Worm (Caenorhabditis elegans) whole organism, L2 larva: ENCODE results near the gene F44A2.5.
A peak's percentile ranks its signal among the peaks of the same experiment; 100 is the strongest.

Experiments used
- C34F6.9 ChIP-seq: fragments of 150-350 bp; optimal IDR thresholded peaks from 2 replicates; lab custom pipeline; 2014; ENCODE audit warnings: missing biosample characterization, missing genetic modification characterization
- F13H6.1 ChIP-seq: sonication (generic microtip); optimal IDR thresholded peaks from 2 replicates; lab custom pipeline; 2016; ENCODE audit warnings: missing genetic modification characterization, missing compliant biosample characterization
- R02D3.7 ChIP-seq: fragments of 150-350 bp; optimal IDR thresholded peaks from 2 replicates; lab custom pipeline; 2014; ENCODE audit warnings: missing biosample characterization, missing genetic modification characterization
- Y55F3AM.14 ChIP-seq: fragments of 200-800 bp; sonication (Bioruptor generic); optimal IDR thresholded peaks from 2 replicates; lab custom pipeline; 2018; ENCODE audit warnings: mild to moderate bottlenecking, missing genetic modification characterization, missing compliant biosample characterization
- ZK546.5 ChIP-seq: sonication (generic microtip); optimal IDR thresholded peaks from 2 replicates; lab custom pipeline; 2017; ENCODE audit warnings: missing biosample characterization, missing genetic modification characterization
- alr-1 ChIP-seq: fragments of 150-350 bp; optimal IDR thresholded peaks from 2 replicates; lab custom pipeline; 2014; ENCODE audit warnings: missing biosample characterization, missing genetic modification characterization
- aly-2 ChIP-seq: fragments of 150-350 bp; optimal IDR thresholded peaks from 2 replicates; lab custom pipeline; 2014; ENCODE audit warnings: missing biosample characterization, missing genetic modification characterization
- ama-1 ChIP-seq: fragments of 150-350 bp; optimal IDR thresholded peaks from 2 replicates; lab custom pipeline; 2018; ENCODE audit warnings: inconsistent platforms
- blmp-1 ChIP-seq: sonication (generic microtip); optimal IDR thresholded peaks from 2 replicates; lab custom pipeline; 2017; ENCODE audit warnings: missing genetic modification characterization, mild to moderate bottlenecking, missing compliant biosample characterization, antibody characterized with exemption, moderate library complexity; ENCODE audit not compliant: insufficient read depth
- ceh-16 ChIP-seq: fragments of 150-350 bp; optimal IDR thresholded peaks from 2 replicates; lab custom pipeline; 2014; ENCODE audit warnings: missing biosample characterization, missing genetic modification characterization
- ceh-82 ChIP-seq: fragments of 150-350 bp; optimal IDR thresholded peaks from 2 replicates; lab custom pipeline; 2014; ENCODE audit warnings: missing biosample characterization, missing genetic modification characterization
- crh-2 ChIP-seq: sonication (generic microtip); optimal IDR thresholded peaks from 2 replicates; lab custom pipeline; 2017; ENCODE audit warnings: missing biosample characterization, missing genetic modification characterization
- dmd-4 ChIP-seq: sonication (generic microtip); optimal IDR thresholded peaks from 2 replicates; lab custom pipeline; 2017; ENCODE audit warnings: missing biosample characterization, missing genetic modification characterization
- egl-27 ChIP-seq: sonication (generic microtip); optimal IDR thresholded peaks from 3 replicates; lab custom pipeline; 2017; ENCODE audit warnings: missing biosample characterization, missing genetic modification reagents, missing genetic modification characterization
- elt-1 ChIP-seq: fragments of 150-350 bp; optimal IDR thresholded peaks from 2 replicates; lab custom pipeline; 2014; ENCODE audit warnings: missing biosample characterization, missing genetic modification characterization
- elt-3 ChIP-seq: sonication (generic microtip); optimal IDR thresholded peaks from 2 replicates; lab custom pipeline; 2017; ENCODE audit warnings: missing biosample characterization, missing genetic modification characterization
- fos-1 ChIP-seq: fragments of 150-350 bp; optimal IDR thresholded peaks from 2 replicates; lab custom pipeline; 2014; ENCODE audit warnings: missing biosample characterization, missing genetic modification characterization
- gmeb-1 ChIP-seq: fragments of 150-350 bp; optimal IDR thresholded peaks from 2 replicates; lab custom pipeline; 2014; ENCODE audit warnings: missing biosample characterization, missing genetic modification characterization
- lin-11 ChIP-seq: fragments of 150-350 bp; sonication (generic microtip); optimal IDR thresholded peaks from 2 replicates; lab custom pipeline; 2014; ENCODE audit warnings: missing biosample characterization, missing genetic modification characterization, inconsistent platforms, mixed read lengths
- lin-13 ChIP-seq: fragments of 150-350 bp; optimal IDR thresholded peaks from 2 replicates; lab custom pipeline; 2014; ENCODE audit warnings: missing biosample characterization, missing genetic modification reagents, missing genetic modification characterization
- lin-39 ChIP-seq: fragments of 150-350 bp; optimal IDR thresholded peaks from 2 replicates; lab custom pipeline; 2014; ENCODE audit warnings: missing biosample characterization, missing genetic modification reagents, missing genetic modification characterization
- lsy-2 ChIP-seq, 2 experiments: fragments of 150-350 bp in 1 of 2; sonication (generic microtip) in 1 of 2; optimal IDR thresholded peaks; 2 replicates each; lab custom pipeline; 2014 to 2017; ENCODE audit warnings: missing biosample characterization in 2 of 2, missing genetic modification characterization in 2 of 2
- mab-5 ChIP-seq: fragments of 150-350 bp; optimal IDR thresholded peaks from 2 replicates; lab custom pipeline; 2014; ENCODE audit warnings: missing biosample characterization, missing genetic modification characterization
- mbf-1 ChIP-seq: sonication (generic microtip); optimal IDR thresholded peaks from 2 replicates; lab custom pipeline; 2017; ENCODE audit warnings: missing biosample characterization, missing genetic modification characterization
- mdl-1 ChIP-seq, 2 experiments: fragments of 150-350 bp in 1 of 2; sonication (generic microtip) in 1 of 2; optimal IDR thresholded peaks; 2 replicates each; lab custom pipeline; 2017; ENCODE audit warnings: missing biosample characterization in 2 of 2, missing genetic modification characterization in 2 of 2
- nhr-10 ChIP-seq: sonication (generic microtip); optimal IDR thresholded peaks from 2 replicates; lab custom pipeline; 2017; ENCODE audit warnings: missing biosample characterization, missing genetic modification characterization
- nhr-11 ChIP-seq: fragments of 150-350 bp; optimal IDR thresholded peaks from 2 replicates; lab custom pipeline; 2014; ENCODE audit warnings: missing biosample characterization, missing genetic modification characterization
- nhr-12 ChIP-seq: fragments of 150-350 bp; optimal IDR thresholded peaks from 2 replicates; lab custom pipeline; 2014; ENCODE audit warnings: missing biosample characterization, missing genetic modification characterization
- nhr-129 ChIP-seq: fragments of 150-350 bp; optimal IDR thresholded peaks from 2 replicates; lab custom pipeline; 2014; ENCODE audit warnings: missing biosample characterization, missing genetic modification characterization
- nhr-21 ChIP-seq: fragments of 150-350 bp; optimal IDR thresholded peaks from 2 replicates; lab custom pipeline; 2014; ENCODE audit warnings: missing biosample characterization, missing genetic modification characterization
- nhr-23 ChIP-seq: fragments of 150-350 bp; optimal IDR thresholded peaks from 2 replicates; lab custom pipeline; 2014; ENCODE audit warnings: missing biosample characterization, missing genetic modification reagents, missing genetic modification characterization
- nhr-237 ChIP-seq: fragments of 150-350 bp; optimal IDR thresholded peaks from 2 replicates; lab custom pipeline; 2014; ENCODE audit warnings: missing biosample characterization, missing genetic modification characterization
- nhr-25 ChIP-seq: fragments of 150-350 bp; sonication (generic microtip); optimal IDR thresholded peaks from 3 replicates; lab custom pipeline; 2014; ENCODE audit warnings: missing biosample characterization, missing genetic modification characterization
- nhr-6 ChIP-seq: fragments of 150-350 bp; optimal IDR thresholded peaks from 2 replicates; lab custom pipeline; 2014; ENCODE audit warnings: missing biosample characterization, missing genetic modification characterization
- nhr-77 ChIP-seq: fragments of 150-350 bp; optimal IDR thresholded peaks from 2 replicates; lab custom pipeline; 2014; ENCODE audit warnings: missing biosample characterization, missing genetic modification characterization
- peb-1 ChIP-seq: fragments of 150-350 bp; optimal IDR thresholded peaks from 2 replicates; lab custom pipeline; 2014; ENCODE audit warnings: missing biosample characterization, missing genetic modification characterization
- sem-4 ChIP-seq: fragments of 150-350 bp; optimal IDR thresholded peaks from 2 replicates; lab custom pipeline; 2014; ENCODE audit warnings: missing biosample characterization, missing genetic modification reagents, missing genetic modification characterization
- skn-1 ChIP-seq: sonication (generic microtip); optimal IDR thresholded peaks from 2 replicates; lab custom pipeline; 2017; ENCODE audit warnings: missing biosample characterization, missing genetic modification characterization
- sma-3 ChIP-seq: sonication (generic microtip); optimal IDR thresholded peaks from 2 replicates; lab custom pipeline; 2016; ENCODE audit warnings: missing genetic modification reagents, missing genetic modification characterization, missing compliant biosample characterization
- sma-9 ChIP-seq, 2 experiments: fragments of 150-350 bp in 1 of 2; sonication (generic microtip) in 1 of 2; optimal IDR thresholded peaks; 2 replicates each; lab custom pipeline; 2014 to 2016; ENCODE audit warnings: missing genetic modification characterization in 2 of 2, mild to moderate bottlenecking in 1 of 2, missing biosample characterization in 1 of 2, missing compliant biosample characterization in 1 of 2, missing genetic modification reagents in 1 of 2, moderate library complexity in 1 of 2
- snpc-4 ChIP-seq: fragments of 150-350 bp; optimal IDR thresholded peaks from 2 replicates; lab custom pipeline; 2014; ENCODE audit warnings: missing biosample characterization, missing genetic modification characterization
- unc-39 ChIP-seq: fragments of 150-350 bp; optimal IDR thresholded peaks from 2 replicates; lab custom pipeline; 2014; ENCODE audit warnings: missing biosample characterization, missing genetic modification characterization
- unc-55 ChIP-seq: fragments of 150-350 bp; sonication (generic microtip); optimal IDR thresholded peaks from 3 replicates; lab custom pipeline; 2014; ENCODE audit warnings: missing biosample characterization, missing genetic modification reagents, missing genetic modification characterization
- unc-62 ChIP-seq: fragments of 150-350 bp; optimal IDR thresholded peaks from 2 replicates; lab custom pipeline; 2014; ENCODE audit warnings: missing biosample characterization, missing genetic modification reagents, missing genetic modification characterization
- zag-1 ChIP-seq: fragments of 150-350 bp; optimal IDR thresholded peaks from 2 replicates; lab custom pipeline; 2014; ENCODE audit warnings: missing biosample characterization, missing genetic modification characterization
- ztf-1 ChIP-seq: fragments of 200-800 bp; sonication (Bioruptor generic); conservative IDR thresholded peaks from 2 replicates; pipeline ENCODE4 v1.3.6; 2022; ENCODE audit warnings: missing genetic modification characterization, missing compliant biosample characterization
- ztf-11 ChIP-seq: sonication (generic microtip); optimal IDR thresholded peaks from 2 replicates; lab custom pipeline; 2017; ENCODE audit warnings: missing biosample characterization, missing genetic modification characterization
- ztf-4 ChIP-seq: fragments of 150-350 bp; optimal IDR thresholded peaks from 2 replicates; lab custom pipeline; 2014; ENCODE audit warnings: missing biosample characterization, missing genetic modification characterization

Gene F44A2.5

ce11 chrV:9272624-9273023 lies 24.8 kb upstream of the F44A2.5 start:
- TF ChIP-seq fos-1 (tag; lab: Kevin White, UChicago): no peak
- TF ChIP-seq C34F6.9 (tag; lab: Kevin White, UChicago): peak; percentile 23
- peak; percentile 4 for TF ChIP-seq sma-9 (GFP tag; optimal IDR thresholded peaks at IDR 0.05; lab: Kevin White, UChicago)
- no peak for TF ChIP-seq sma-9 (tag; optimal IDR thresholded peaks at IDR 0.05; lab: Kevin White, UChicago)
- TF ChIP-seq, all 48 proteins: peak for 2

- peak; percentile 55 to 91 for TF ChIP-seq mdl-1 (tag; optimal IDR thresholded peaks at IDR 0.05; lab: Kevin White, UChicago)
- TF ChIP-seq unc-62 (GFP tag; lab: Kevin White, UChicago): no peak
- TF ChIP-seq R02D3.7 (tag; lab: Kevin White, UChicago): no peak
- TF ChIP-seq ceh-82 (tag; lab: Kevin White, UChicago): peak; percentile 66
- TF ChIP-seq nhr-6 (tag; lab: Kevin White, UChicago): peak; percentile 81
- TF ChIP-seq ceh-16 (tag; lab: Kevin White, UChicago): no peak
- peak; percentile 21 for TF ChIP-seq blmp-1 (tag; lab: Kevin White, UChicago)
- peak; percentile 76 for TF ChIP-seq mab-5 (tag; lab: Kevin White, UChicago)
- TF ChIP-seq C34F6.9 (tag; lab: Kevin White, UChicago): peak; percentile 74
- no peak for TF ChIP-seq lin-39 (tag; lab: Kevin White, UChicago)
- TF ChIP-seq nhr-11 (tag; lab: Kevin White, UChicago): no peak
- no peak for TF ChIP-seq sma-3 (GFP tag; lab: Kevin White, UChicago)
- no peak for TF ChIP-seq dmd-4 (tag; lab: Kevin White, UChicago)
- TF ChIP-seq ztf-11: no peak
- TF ChIP-seq nhr-25 (tag; lab: Kevin White, UChicago): peak; percentile 26
- TF ChIP-seq crh-2 (tag; lab: Kevin White, UChicago): peak; percentile 69
- TF ChIP-seq zag-1 (tag; lab: Kevin White, UChicago): peak; percentile 86
- peak; percentile 90 for TF ChIP-seq F13H6.1
- TF ChIP-seq nhr-129 (tag; lab: Kevin White, UChicago): peak; percentile 87
- TF ChIP-seq alr-1 (tag; lab: Kevin White, UChicago): no peak
- TF ChIP-seq snpc-4: peak; percentile 61
- no peak for TF ChIP-seq peb-1 (tag; lab: Kevin White, UChicago)
- TF ChIP-seq Y55F3AM.14 (GFP tag; lab: Kevin White, UChicago): peak; percentile 56
- peak; percentile 70 for TF ChIP-seq lin-13 (GFP tag; lab: Kevin White, UChicago)
- TF ChIP-seq unc-55 (GFP tag; lab: Kevin White, UChicago): peak; percentile 93
- TF ChIP-seq skn-1 (tag; lab: Kevin White, UChicago): no peak
- TF ChIP-seq unc-39 (tag; lab: Kevin White, UChicago): peak; percentile 68
- TF ChIP-seq fos-1 (tag; lab: Kevin White, UChicago): peak; percentile 52
- no peak for TF ChIP-seq nhr-77
- TF ChIP-seq lin-11 (tag; lab: Kevin White, UChicago): peak; percentile 17
- TF ChIP-seq elt-3 (tag; lab: Kevin White, UChicago): no peak
- no peak for TF ChIP-seq aly-2
- no peak for TF ChIP-seq gmeb-1
- TF ChIP-seq ama-1 (lab: Kevin White, UChicago): no peak
- TF ChIP-seq mbf-1 (tag; lab: Kevin White, UChicago): no peak
- TF ChIP-seq nhr-21 (tag; lab: Kevin White, UChicago): peak; percentile 17
- peak; percentile 8 to 70 for TF ChIP-seq lsy-2 (tag; optimal IDR thresholded peaks at IDR 0.05; lab: Kevin White, UChicago)
- peak; percentile 86 for TF ChIP-seq sem-4 (tag; lab: Kevin White, UChicago)
- no peak for TF ChIP-seq nhr-237 (tag; lab: Kevin White, UChicago)
- no peak for TF ChIP-seq ZK546.5 (tag; lab: Kevin White, UChicago)
- peak; percentile 7 for TF ChIP-seq egl-27 (tag; lab: Kevin White, UChicago)
- TF ChIP-seq ztf-1 (GFP tag; lab: Robert Waterston, UW): no peak
- TF ChIP-seq nhr-10: no peak
- TF ChIP-seq nhr-23 (tag; lab: Kevin White, UChicago): no peak
- TF ChIP-seq sma-9 (GFP tag; optimal IDR thresholded peaks at IDR 0.05; lab: Kevin White, UChicago): peak; percentile 94
- TF ChIP-seq sma-9 (tag; optimal IDR thresholded peaks at IDR 0.05; lab: Kevin White, UChicago): no peak
- no peak for TF ChIP-seq elt-1 (tag; lab: Kevin White, UChicago)
- no peak for TF ChIP-seq nhr-12
- TF ChIP-seq ztf-4 (tag; lab: Kevin White, UChicago): peak; percentile 25
Measured at ce11 chrV:9273587-9273986, 23.8 kb upstream of the F44A2.5 start.
